Fruit fly (Drosophila melanogaster) S2 (cell line): ENCODE results near the gene CG32639.

ENCODE experiments used
- CG8478 ChIP-seq: fragments of >200 bp; optimal IDR thresholded peaks from 2 replicates; lab custom pipeline; 2018
- CTCF ChIP-seq, 2 experiments: fragments of >200 bp; optimal IDR thresholded peaks; 2 replicates each; lab custom pipeline; 2018

DNA sequence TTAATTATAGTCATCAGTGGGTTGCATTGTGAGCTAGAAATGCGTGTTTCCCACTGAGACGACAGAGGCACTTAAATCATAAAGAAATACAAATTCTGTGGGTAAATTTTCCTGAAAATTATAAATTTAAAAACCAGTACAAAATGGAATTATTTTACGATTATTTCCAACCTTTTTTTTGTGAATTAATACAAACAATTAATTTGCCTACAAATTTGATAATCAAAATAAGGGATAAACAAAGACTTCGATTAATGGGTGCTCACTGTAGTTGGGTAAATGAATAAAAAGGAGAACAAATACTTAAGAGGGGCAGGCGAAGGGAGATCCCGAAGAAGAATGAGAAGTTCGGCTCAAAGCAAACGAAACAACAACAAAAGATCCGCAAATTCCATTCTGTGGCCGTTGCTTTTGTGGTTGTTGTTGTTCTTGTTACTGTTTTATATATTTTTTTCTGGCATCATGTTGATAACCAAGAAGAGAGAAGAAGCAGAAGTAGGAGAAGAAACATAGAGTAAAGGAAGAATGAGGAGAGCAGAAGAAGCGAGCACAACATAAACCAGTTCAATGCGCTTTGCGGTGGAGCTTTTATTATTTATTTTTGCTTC lies 47.7 kb upstream of the CG32639 start:
- TF ChIP-seq CG8478 (lab: Kevin White, UChicago) = no peak
- no peak for TF ChIP-seq CTCF (optimal IDR thresholded peaks at IDR 0.05; lab: Kevin White, UChicago)
